Fruit fly (Drosophila melanogaster): ENCODE measurements around the gene Klp61F.
"Not testable (repeated sequence)": the region's sequence is repeated elsewhere in the genome, so short reads cannot be mapped to it uniquely, and the experiment has no call there.

The Klp61F gene

DNA sequence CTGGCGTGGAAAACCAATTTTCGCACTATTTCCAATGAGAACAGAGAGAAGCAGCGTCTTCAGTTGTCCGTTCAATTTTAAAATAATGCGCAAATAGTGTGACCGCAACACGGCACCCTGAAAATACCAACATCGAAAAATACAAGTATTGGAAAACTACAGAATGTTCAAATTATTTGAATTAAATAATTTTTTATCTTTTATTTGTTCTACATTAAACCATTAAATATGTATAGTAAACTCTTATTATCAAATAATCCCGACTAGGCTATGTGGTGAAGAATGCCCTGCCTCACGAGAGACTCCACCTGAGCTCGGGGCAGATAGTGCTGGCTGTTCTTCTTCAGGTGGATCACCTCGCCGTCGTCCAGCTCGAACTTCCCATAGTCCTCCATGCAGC lies at the start of gene Klp61F:
Gene Klp61F, minus strand, starts transcription at position 101 of the 400 bp plus-strand sequence.
- TF ChIP-seq CG17801 (GFP tag; optimal IDR thresholded peaks at IDR 0.05; ENCODE audit: partially characterized antibody): not testable (repeated sequence)

DNA sequence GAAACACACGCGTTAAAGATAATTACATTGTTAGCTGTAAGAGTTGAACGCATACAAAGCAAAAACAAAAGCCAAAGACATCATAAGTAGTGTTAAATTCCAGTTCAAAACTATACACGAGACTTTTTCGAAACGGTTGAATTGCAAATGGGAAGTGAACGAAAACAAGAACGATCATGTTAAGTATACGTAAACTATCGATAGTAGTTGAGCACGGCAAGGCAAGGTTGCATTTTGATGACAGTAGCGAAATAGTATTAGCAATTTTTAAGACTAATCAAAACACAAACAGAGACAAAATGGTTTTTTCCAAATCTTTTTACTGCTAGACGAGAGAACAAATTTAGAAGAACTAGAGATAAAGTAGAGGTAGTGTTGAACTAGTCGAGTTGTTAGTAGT lies 49.1 kb upstream of the Klp61F start:
- no peak for TF ChIP-seq CG17801 (GFP tag; optimal IDR thresholded peaks at IDR 0.05; ENCODE audit: partially characterized antibody)

DNA sequence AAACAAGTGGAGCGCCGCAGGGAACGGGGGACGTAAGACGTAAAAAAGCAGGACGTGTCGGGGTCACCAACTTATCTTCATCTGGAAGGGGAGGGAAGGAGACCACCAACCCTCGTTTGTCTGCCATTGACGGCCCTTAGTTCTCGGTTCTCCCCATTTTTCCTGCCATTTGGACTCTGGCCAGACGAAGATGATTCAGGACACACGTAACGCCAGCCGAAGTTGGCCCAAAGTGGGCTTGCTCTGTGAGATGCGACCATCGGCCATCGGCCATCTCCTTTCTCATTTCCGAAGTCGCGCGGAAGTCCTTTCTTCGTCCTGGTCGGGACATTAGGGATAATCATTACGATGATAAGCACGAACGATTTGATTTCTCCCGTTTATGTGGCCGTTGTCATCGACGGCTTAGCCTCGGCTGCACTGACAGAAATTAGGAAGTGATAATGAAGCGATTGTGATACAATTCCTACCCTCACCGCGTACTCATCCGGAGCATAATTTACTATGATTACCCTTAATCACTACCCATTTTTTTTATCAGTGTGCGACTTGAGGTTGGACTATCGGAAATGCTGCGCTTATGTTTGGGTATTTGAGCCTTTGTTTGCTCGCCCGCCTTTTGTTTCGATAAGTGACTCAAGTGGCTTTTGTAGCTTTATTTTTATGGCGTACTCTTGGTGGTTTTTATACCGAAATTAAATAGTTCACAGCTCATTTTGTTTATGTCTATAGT lies 35.3 kb upstream of the Klp61F start:
- no peak for TF ChIP-seq CG17801 (GFP tag; optimal IDR thresholded peaks at IDR 0.05; ENCODE audit: partially characterized antibody)

DNA sequence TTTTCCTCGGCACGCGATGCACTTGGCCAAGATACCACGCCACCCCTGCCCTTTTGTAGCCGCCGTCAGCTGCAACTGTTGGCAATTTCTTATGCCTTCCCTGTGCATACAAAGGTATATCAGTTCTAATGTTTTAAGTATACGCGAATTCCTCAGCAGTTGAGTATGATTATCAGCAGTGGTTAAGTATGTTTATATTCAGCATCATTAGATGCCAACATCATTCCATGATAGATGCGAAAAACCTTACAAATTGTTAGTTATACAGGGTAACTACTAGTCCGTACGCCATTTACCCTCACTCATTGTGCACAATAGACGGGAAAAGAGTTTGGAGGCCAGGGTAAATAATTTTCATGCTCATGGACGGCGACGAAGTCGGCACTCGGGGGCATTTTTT lies 34.0 kb upstream of the Klp61F start:
- no peak for TF ChIP-seq CG17801 (GFP tag; optimal IDR thresholded peaks at IDR 0.05; ENCODE audit: partially characterized antibody)

DNA sequence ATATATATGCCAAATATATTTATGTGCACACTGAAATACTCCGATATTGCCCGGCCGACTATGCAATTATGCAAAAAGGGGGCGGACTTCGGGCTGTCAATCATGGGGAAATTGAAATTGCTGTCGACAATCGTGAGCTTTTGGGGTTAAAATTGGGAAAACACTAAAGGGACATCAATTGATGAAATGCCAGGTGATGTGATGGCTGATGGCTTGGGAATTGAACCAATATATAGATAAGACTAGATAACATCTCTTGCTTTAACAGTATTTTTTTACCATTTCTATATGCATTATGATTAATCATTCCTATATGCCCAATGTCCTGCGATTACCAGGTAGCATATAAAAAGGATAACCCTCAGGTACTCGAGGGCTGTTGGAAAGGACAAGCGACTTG lies 32.2 kb upstream of the Klp61F start:
- no peak for TF ChIP-seq CG17801 (GFP tag; optimal IDR thresholded peaks at IDR 0.05; ENCODE audit: partially characterized antibody)

DNA sequence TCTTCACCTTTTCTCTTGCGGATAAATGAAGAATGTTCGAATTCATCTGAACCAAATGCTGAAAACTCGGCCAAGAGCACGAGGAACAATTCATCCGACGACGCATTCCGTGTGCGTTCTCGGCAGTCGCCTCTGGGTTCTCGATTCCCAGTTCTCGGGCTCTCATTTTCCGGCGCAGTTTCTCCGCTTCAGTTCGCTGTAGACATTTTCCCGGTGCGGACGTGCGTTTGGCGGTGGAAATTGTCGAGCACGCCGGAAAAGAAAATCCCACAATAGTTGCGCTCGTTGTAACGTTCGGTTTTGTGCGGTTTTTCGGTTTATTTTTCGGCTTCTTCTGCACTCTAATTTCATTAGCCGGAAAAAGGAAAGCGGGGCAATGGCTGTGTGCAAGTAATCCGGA lies 30.1 kb upstream of the Klp61F start, which contains the start of gene CG32333:
Gene CG32333, plus strand, starts transcription at position 190 of the 400 bp plus-strand sequence.
- TF ChIP-seq CG17801 (GFP tag; optimal IDR thresholded peaks at IDR 0.05; ENCODE audit: partially characterized antibody): no peak

DNA sequence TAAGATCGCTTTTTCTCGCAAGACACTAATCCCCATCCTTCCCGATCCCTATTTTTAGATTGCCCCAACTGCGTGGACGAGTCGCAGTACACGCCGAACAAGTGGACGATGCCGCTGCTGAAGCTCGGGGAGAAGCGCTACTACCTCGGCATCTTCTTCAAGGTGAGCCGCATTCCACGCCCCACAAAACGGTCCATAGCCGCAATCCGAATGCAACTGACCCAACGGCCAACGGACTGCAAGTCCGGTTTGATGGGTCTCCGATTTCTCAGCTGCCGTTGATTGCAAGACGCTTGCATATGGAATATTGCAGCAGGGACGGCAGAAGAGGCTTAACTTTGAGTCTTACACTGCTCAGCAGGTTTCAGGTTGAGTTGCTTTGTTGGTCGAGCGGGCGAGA lies 23.3 kb upstream of the Klp61F start:
- no peak for TF ChIP-seq CG17801 (GFP tag; optimal IDR thresholded peaks at IDR 0.05; ENCODE audit: partially characterized antibody)

DNA sequence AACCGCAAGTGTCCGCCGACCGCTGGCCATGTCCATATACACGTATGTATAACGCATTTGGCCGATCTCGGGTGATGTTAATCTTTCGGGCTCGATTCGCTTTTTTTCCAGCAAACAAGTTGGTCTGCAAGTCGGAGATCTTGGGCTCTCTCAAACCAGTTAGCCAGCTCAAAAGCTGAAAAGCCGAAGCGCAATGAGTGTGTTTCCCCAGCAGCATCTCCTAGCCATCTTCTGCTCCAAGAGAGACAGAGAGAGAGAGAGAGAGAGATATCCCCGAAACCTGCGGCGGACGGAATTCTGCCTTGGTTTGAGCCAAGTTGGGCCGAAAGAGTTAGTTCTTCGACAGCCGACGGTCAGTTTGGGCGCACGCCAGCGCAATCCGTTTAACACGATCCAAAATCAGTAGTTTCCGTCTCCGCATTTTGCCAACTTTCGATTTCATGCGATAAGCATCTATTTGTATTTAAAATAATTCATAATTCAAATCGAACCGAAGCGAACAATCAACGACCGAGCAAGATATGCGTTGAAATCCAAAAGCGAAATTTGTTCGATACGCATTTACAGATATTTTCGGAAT lies 19.8 kb upstream of the Klp61F start:
- TF ChIP-seq CG17801 (GFP tag; optimal IDR thresholded peaks at IDR 0.05; ENCODE audit: partially characterized antibody): no peak

DNA sequence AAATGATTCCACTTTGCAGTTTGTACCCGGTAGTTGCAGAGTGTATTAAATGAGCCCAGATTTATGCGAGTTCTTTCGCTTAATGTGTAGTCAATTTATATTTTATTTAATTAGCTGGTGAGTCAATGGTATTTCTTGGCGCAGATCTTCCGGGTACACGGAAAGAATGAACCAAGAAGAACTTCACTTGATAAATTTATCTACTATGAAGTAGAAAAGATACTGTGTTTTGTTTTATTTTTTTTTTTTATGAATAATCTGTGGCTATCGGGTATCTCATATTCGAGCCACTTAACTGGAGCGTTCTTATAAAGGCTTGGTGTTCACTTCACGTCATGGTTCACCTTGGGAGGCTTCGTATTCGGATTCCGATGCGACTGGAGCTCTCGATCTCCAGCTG lies 19.3 kb upstream of the Klp61F start:
- no peak for TF ChIP-seq CG17801 (GFP tag; optimal IDR thresholded peaks at IDR 0.05; ENCODE audit: partially characterized antibody)

DNA sequence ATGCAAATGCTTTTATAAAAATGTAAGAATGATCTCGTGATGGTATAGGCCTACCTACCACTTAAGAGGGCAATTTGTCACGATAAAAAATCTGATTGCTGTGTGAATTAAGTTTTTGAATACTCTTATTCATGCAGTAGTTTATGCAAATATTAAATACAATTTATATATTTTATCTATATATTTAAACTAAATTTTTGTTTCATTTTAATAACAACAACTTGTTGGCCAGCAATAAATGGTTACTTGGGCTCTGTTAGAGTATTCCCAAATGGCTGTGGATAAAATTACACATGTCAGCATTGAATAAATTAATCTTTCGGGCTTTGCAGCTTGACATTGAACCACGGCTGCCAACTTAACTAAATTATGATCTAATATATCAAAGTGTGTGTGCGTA lies 12.8 kb upstream of the Klp61F start:
- TF ChIP-seq CG17801 (GFP tag; optimal IDR thresholded peaks at IDR 0.05; ENCODE audit: partially characterized antibody): no peak

DNA sequence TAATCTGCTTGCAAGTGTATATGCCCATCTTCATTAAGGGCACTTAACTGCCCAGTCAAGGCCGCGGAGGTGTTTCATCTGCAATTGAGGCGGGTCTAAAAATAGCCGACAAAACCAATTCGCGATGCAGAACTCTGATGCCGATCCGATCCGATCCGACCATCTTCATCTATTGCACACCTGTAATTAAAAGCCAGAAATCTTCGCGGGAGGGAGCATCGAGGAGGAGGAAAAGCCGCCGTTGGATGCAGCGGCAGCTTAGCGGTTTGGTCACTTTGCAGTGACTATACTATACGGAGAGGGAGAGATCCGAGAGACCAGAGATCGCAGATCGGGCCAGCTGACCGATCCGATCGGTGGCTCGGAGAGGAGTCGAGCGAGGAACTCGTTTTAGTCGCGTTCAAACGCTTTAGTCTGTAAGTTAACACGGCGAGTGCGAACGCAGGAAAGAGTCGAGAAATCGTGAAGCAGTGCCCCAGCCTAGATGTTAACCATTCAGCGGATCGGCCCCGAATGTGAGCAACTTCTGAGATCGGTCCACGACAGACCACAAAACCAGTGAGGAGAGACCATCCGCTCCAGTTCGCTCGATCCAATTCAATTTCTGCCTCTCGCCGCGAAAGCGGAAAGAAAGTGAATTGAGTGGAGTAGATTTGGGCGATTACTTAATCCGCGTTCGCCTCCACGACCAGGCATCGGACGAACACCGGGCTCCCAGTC lies 10.5 kb upstream of the Klp61F start, which contains the start of gene tfc:
Gene tfc, plus strand, starts transcription at position 389 of the 720 bp plus-strand sequence.
- TF ChIP-seq CG17801 (GFP tag; optimal IDR thresholded peaks at IDR 0.05; ENCODE audit: partially characterized antibody): no peak

DNA sequence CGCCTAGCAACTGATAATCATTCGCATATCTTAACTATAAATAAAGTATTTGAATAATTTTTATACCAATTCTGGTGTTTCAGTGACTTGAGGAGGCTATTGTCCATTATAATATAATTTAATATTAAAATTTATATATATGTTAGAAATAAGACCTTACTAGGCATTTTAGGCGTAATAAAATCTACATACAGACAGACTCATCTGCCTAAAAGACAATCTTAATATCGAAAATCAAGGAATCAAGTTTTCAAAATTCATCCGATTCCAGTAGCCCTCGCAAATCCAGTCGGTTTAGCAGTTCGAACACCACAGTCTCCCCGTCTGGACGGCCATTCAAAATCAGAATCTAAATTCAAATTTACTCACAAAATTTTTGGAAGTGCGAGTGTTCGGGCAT lies 6.0 kb upstream of the Klp61F start, which contains the start of the genes CG9130 and CG9133:
Gene CG9130, plus strand, starts transcription at position 301 of the 400 bp plus-strand sequence.
Gene CG9133, plus strand, starts transcription at position 301 of the 400 bp plus-strand sequence.
- TF ChIP-seq CG17801 (GFP tag; optimal IDR thresholded peaks at IDR 0.05; ENCODE audit: partially characterized antibody): no peak

DNA sequence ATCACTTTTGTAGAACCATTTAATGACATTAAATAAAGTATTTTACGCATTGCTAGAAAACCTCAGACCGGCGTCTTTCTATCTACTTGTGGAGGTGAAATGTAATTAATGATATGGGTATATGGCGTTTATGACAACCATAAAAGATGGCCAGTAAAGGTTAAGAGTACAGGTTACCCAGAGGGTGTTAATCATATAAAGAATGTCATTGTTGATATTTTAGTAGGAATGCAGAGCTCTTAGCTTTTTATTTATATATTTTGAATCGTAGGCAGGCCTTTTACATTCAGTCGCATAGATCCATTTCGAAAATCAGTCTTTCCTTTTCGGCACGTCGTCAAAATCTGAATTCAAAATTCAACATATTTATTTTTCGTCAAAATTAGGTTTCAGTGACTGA lies 4.7 kb upstream of the Klp61F start, which contains the start of gene Bfc:
Gene Bfc, plus strand, starts transcription at position 301 of the 400 bp plus-strand sequence.
- no peak for TF ChIP-seq CG17801 (GFP tag; optimal IDR thresholded peaks at IDR 0.05; ENCODE audit: partially characterized antibody)

DNA sequence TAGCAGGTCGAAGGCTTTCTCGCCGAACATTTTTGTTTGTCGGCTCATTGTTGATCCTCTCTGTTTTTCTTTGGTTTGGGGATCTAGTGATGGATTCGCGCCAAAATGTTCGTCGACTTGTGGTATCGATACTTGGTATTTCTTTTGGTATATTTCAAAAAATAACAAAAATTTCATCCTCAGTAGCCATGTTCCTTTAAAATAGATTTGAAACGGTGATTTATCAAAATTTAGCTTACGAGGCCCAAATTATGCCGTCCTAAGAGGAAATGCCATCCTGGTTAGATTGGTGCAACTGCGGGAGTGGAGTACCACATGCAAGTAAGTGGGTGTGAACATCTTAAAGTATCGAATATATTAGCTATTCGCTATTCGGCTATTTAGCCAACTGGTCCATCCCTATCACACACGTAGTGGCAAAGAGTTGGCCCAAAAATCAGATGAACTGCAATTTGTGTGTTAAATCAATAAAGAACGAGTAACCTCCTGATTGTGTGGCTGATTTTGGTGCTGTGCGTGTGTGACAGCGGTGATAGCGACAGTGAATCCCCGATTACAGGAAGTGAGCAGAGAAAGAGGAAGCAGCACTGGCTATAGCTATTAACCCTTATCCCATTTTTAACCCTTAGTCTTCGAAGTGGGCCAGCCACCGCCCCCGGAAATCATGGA lies 2.1 kb upstream of the Klp61F start, which contains the start of the genes Psf1 and Sac1:
Gene Psf1, minus strand, starts transcription at position 51 of the 669 bp plus-strand sequence.
Gene Sac1, plus strand, starts transcription at position 191 of the 669 bp plus-strand sequence.
- TF ChIP-seq CG17801 (GFP tag; optimal IDR thresholded peaks at IDR 0.05; ENCODE audit: partially characterized antibody): no peak

DNA sequence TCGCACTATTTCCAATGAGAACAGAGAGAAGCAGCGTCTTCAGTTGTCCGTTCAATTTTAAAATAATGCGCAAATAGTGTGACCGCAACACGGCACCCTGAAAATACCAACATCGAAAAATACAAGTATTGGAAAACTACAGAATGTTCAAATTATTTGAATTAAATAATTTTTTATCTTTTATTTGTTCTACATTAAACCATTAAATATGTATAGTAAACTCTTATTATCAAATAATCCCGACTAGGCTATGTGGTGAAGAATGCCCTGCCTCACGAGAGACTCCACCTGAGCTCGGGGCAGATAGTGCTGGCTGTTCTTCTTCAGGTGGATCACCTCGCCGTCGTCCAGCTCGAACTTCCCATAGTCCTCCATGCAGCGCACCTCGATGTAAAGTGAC lies 1.1 kb upstream of the Klp61F start, which contains the start of gene CG32318:
Gene CG32318, minus strand, starts transcription at position 101 of the 400 bp plus-strand sequence.
- not testable (repeated sequence) for TF ChIP-seq CG17801 (GFP tag; optimal IDR thresholded peaks at IDR 0.05; ENCODE audit: partially characterized antibody)
